Fruit fly (Drosophila melanogaster): ENCODE data around the gene SP555.

- TF ChIP-seq CG8301 (tag; optimal IDR thresholded peaks at IDR 0.05) (no peak), CG4496 (GFP tag; IDR thresholded peaks at IDR 0.05) (no peak), Ets98B (GFP tag; IDR thresholded peaks at IDR 0.05) (no peak), CG8159 (tag; optimal IDR thresholded peaks at IDR 0.05) (no peak)
These were observed 13.3 kb downstream of the SP555 start, which contains the start of gene CG9121 for dm6 chr2L:5050825-5051224.
